Worm (Caenorhabditis elegans) whole organism, L3 larva: ENCODE measurements around the gene C33A12.4.

Experiments
- R02D3.7 ChIP-seq: fragments of 150-350 bp; optimal IDR thresholded peaks from 2 replicates; lab custom pipeline; 2014; ENCODE audit warnings: missing biosample characterization, missing genetic modification characterization
- ZK546.5 ChIP-seq: sonication (generic microtip); optimal IDR thresholded peaks from 2 replicates; lab custom pipeline; 2017; ENCODE audit warnings: missing biosample characterization, missing genetic modification characterization
- aly-2 ChIP-seq: fragments of 150-350 bp; optimal IDR thresholded peaks from 2 replicates; lab custom pipeline; 2014; ENCODE audit warnings: missing biosample characterization, missing genetic modification characterization
- ama-1 ChIP-seq: fragments of 150-350 bp; optimal IDR thresholded peaks from 2 replicates; lab custom pipeline; 2018
- ceh-28 ChIP-seq: fragments of 150-350 bp; optimal IDR thresholded peaks from 2 replicates; lab custom pipeline; 2014; ENCODE audit warnings: missing biosample characterization, missing genetic modification reagents, missing genetic modification characterization
- ceh-82 ChIP-seq: fragments of 150-350 bp; optimal IDR thresholded peaks from 2 replicates; lab custom pipeline; 2014; ENCODE audit warnings: missing biosample characterization, missing genetic modification characterization
- ceh-9 ChIP-seq: sonication (generic microtip); optimal IDR thresholded peaks from 2 replicates; lab custom pipeline; 2018; ENCODE audit warnings: missing biosample characterization, missing genetic modification characterization
- daf-12 ChIP-seq: fragments of 150-350 bp; optimal IDR thresholded peaks from 2 replicates; lab custom pipeline; 2014; ENCODE audit warnings: missing biosample characterization, missing genetic modification reagents, missing genetic modification characterization
- egl-27 ChIP-seq: sonication (generic microtip); optimal IDR thresholded peaks from 4 replicates; lab custom pipeline; 2017; ENCODE audit warnings: missing biosample characterization, missing genetic modification reagents, missing genetic modification characterization
- egl-5 ChIP-seq: fragments of 150-350 bp; optimal IDR thresholded peaks from 2 replicates; lab custom pipeline; 2017; ENCODE audit warnings: missing biosample characterization, missing genetic modification reagents, missing genetic modification characterization, inconsistent platforms
- elt-1 ChIP-seq: fragments of 150-350 bp; optimal IDR thresholded peaks from 2 replicates; lab custom pipeline; 2014; ENCODE audit warnings: missing biosample characterization, missing genetic modification characterization
- elt-2 ChIP-seq: sonication (generic microtip); optimal IDR thresholded peaks from 2 replicates; lab custom pipeline; 2016; ENCODE audit warnings: missing genetic modification reagents, mild to moderate bottlenecking, missing genetic modification characterization, missing compliant biosample characterization
- elt-3 ChIP-seq, 3 experiments: fragments of 150-350 bp in 1 of 3; sonication (generic microtip) in 2 of 3; optimal IDR thresholded peaks; 2 replicates in 2 of 3; 4 replicates in 1 of 3; lab custom pipeline; 2014 to 2017; ENCODE audit warnings: missing biosample characterization in 3 of 3, missing genetic modification characterization in 3 of 3
- eor-1 ChIP-seq, 2 experiments: fragments of 150-350 bp; optimal IDR thresholded peaks; 2 replicates each; lab custom pipeline; 2014 to 2018; ENCODE audit warnings: missing biosample characterization in 2 of 2, missing genetic modification characterization in 2 of 2
- fkh-10 ChIP-seq: sonication (generic microtip); optimal IDR thresholded peaks from 2 replicates; lab custom pipeline; 2017; ENCODE audit warnings: missing biosample characterization, missing genetic modification reagents, missing genetic modification characterization
- fkh-2 ChIP-seq: fragments of 150-350 bp; optimal IDR thresholded peaks from 2 replicates; lab custom pipeline; 2014; ENCODE audit warnings: missing biosample characterization, missing genetic modification reagents, missing genetic modification characterization
- fos-1 ChIP-seq: fragments of 150-350 bp; optimal IDR thresholded peaks from 2 replicates; lab custom pipeline; 2014; ENCODE audit warnings: missing biosample characterization, missing genetic modification characterization
- hmg-11 ChIP-seq: sonication (generic microtip); optimal IDR thresholded peaks from 2 replicates; lab custom pipeline; 2016; ENCODE audit warnings: missing genetic modification characterization, missing compliant biosample characterization
- jun-1 ChIP-seq: fragments of 150-350 bp; optimal IDR thresholded peaks from 2 replicates; lab custom pipeline; 2014; ENCODE audit warnings: missing biosample characterization, missing genetic modification reagents, missing genetic modification characterization
- lin-15B ChIP-seq: fragments of 150-350 bp; optimal IDR thresholded peaks from 2 replicates; lab custom pipeline; 2014; ENCODE audit warnings: missing biosample characterization, missing genetic modification characterization
- lin-39 ChIP-seq: fragments of 150-350 bp; optimal IDR thresholded peaks from 2 replicates; lab custom pipeline; 2018; ENCODE audit warnings: missing biosample characterization, missing genetic modification reagents, missing genetic modification characterization
- lsy-12 ChIP-seq: sonication (generic microtip); optimal IDR thresholded peaks from 2 replicates; lab custom pipeline; 2016; ENCODE audit warnings: mild to moderate bottlenecking, missing genetic modification characterization, missing compliant biosample characterization
- mdl-1 ChIP-seq: fragments of 150-350 bp; optimal IDR thresholded peaks from 2 replicates; lab custom pipeline; 2014; ENCODE audit warnings: missing biosample characterization, missing genetic modification characterization
- mml-1 ChIP-seq: fragments of 150-350 bp; sonication (generic microtip); optimal IDR thresholded peaks from 3 replicates; lab custom pipeline; 2014; ENCODE audit warnings: missing biosample characterization, missing genetic modification characterization
- nfya-1 ChIP-seq: sonication (generic microtip); optimal IDR thresholded peaks from 2 replicates; lab custom pipeline; 2017; ENCODE audit warnings: missing genetic modification characterization, mild to moderate bottlenecking, missing compliant biosample characterization, antibody characterized with exemption, moderate library complexity; ENCODE audit not compliant: insufficient read depth
- nhr-11 ChIP-seq: fragments of 150-350 bp; optimal IDR thresholded peaks from 2 replicates; lab custom pipeline; 2014; ENCODE audit warnings: missing biosample characterization, missing genetic modification characterization
- nhr-12 ChIP-seq: fragments of 150-350 bp; optimal IDR thresholded peaks from 2 replicates; lab custom pipeline; 2014; ENCODE audit warnings: missing biosample characterization, missing genetic modification characterization
- nhr-23 ChIP-seq: fragments of 150-350 bp; optimal IDR thresholded peaks from 2 replicates; lab custom pipeline; 2014; ENCODE audit warnings: missing biosample characterization, missing genetic modification reagents, missing genetic modification characterization
- nhr-237 ChIP-seq: fragments of 150-350 bp; optimal IDR thresholded peaks from 2 replicates; lab custom pipeline; 2014; ENCODE audit warnings: missing biosample characterization, missing genetic modification characterization
- nhr-25 ChIP-seq: sonication (generic microtip); optimal IDR thresholded peaks from 2 replicates; lab custom pipeline; 2017; ENCODE audit warnings: missing biosample characterization, missing genetic modification characterization
- nhr-43 ChIP-seq: sonication (generic microtip); optimal IDR thresholded peaks from 2 replicates; lab custom pipeline; 2016; ENCODE audit warnings: mild to moderate bottlenecking, missing genetic modification characterization, missing compliant biosample characterization; ENCODE audit not compliant: poor library complexity, severe bottlenecking
- nhr-67 ChIP-seq: fragments of 150-350 bp; optimal IDR thresholded peaks from 2 replicates; lab custom pipeline; 2014; ENCODE audit warnings: missing biosample characterization, missing genetic modification characterization
- nhr-76 ChIP-seq: fragments of 150-350 bp; sonication (generic microtip); optimal IDR thresholded peaks from 5 replicates; lab custom pipeline; 2014; ENCODE audit warnings: missing biosample characterization, missing genetic modification characterization
- pha-4 ChIP-seq: fragments of 150-350 bp; optimal IDR thresholded peaks from 2 replicates; lab custom pipeline; 2014; ENCODE audit warnings: missing biosample characterization, missing genetic modification reagents, missing genetic modification characterization
- pqm-1 ChIP-seq: fragments of 150-350 bp; optimal IDR thresholded peaks from 2 replicates; lab custom pipeline; 2017; ENCODE audit warnings: missing biosample characterization, missing genetic modification characterization, inconsistent platforms
- sea-2 ChIP-seq: fragments of 150-350 bp; sonication (generic microtip); optimal IDR thresholded peaks from 4 replicates; lab custom pipeline; 2014; ENCODE audit warnings: missing biosample characterization, missing genetic modification reagents, missing genetic modification characterization
- skn-1 ChIP-seq: fragments of 150-350 bp; optimal IDR thresholded peaks from 2 replicates; lab custom pipeline; 2014; ENCODE audit warnings: missing biosample characterization, missing genetic modification characterization
- snpc-4 ChIP-seq: fragments of 150-350 bp; optimal IDR thresholded peaks from 2 replicates; lab custom pipeline; 2014; ENCODE audit warnings: missing biosample characterization, missing genetic modification characterization
- tbx-2 ChIP-seq: sonication (generic microtip); optimal IDR thresholded peaks from 2 replicates; lab custom pipeline; 2016; ENCODE audit warnings: mild to moderate bottlenecking, missing genetic modification characterization, missing compliant biosample characterization
- unc-62 ChIP-seq: fragments of 150-350 bp; sonication (generic microtip); optimal IDR thresholded peaks from 4 replicates; lab custom pipeline; 2014; ENCODE audit warnings: missing biosample characterization, missing genetic modification reagents, missing genetic modification characterization
- ztf-11 ChIP-seq: fragments of 150-350 bp; optimal IDR thresholded peaks from 2 replicates; lab custom pipeline; 2014; ENCODE audit warnings: missing biosample characterization, missing genetic modification characterization

C33A12.4 gene

ce11 chrIV:9525682-9526416, 15.5 kb upstream of the C33A12.4 start, which contains the start of gene elo-1 (continued):
- TF ChIP-seq sea-2 (GFP tag; lab: Kevin White, UChicago) (no peak), nfya-1 (tag; lab: Kevin White, UChicago) (peak; percentile 29), ama-1 (lab: Kevin White, UChicago) (no peak), nhr-43 (tag; lab: Kevin White, UChicago) (no peak), ceh-28 (no peak), eor-1 (tag; optimal IDR thresholded peaks at IDR 0.05; lab: Kevin White, UChicago) (no peak), nhr-23 (tag; lab: Kevin White, UChicago) (no peak), R02D3.7 (tag; lab: Kevin White, UChicago) (no peak), elt-1 (tag; lab: Kevin White, UChicago) (no peak), elt-2 (tag; lab: Kevin White, UChicago) (peak; percentile 95), lin-15B (no peak), fkh-2 (no peak), skn-1 (tag; lab: Kevin White, UChicago) (no peak)

- peak; percentile 12 for TF ChIP-seq nhr-23 (tag; lab: Kevin White, UChicago)
- no peak for TF ChIP-seq unc-62 (GFP tag; lab: Kevin White, UChicago)
- TF ChIP-seq lin-15B, result peak; percentile 59
- no peak for TF ChIP-seq ceh-82 (tag; lab: Kevin White, UChicago)
- TF ChIP-seq nfya-1 (tag; lab: Kevin White, UChicago), result peak; percentile 55
- peak; percentile 32 for TF ChIP-seq hmg-11 (tag; lab: Kevin White, UChicago)
- TF ChIP-seq egl-5 (tag; lab: Kevin White, UChicago), result peak; percentile 23
- no peak for TF ChIP-seq nhr-11
- TF ChIP-seq snpc-4, result peak; percentile 7
- no peak for TF ChIP-seq ceh-28
- TF ChIP-seq fos-1 (tag; lab: Kevin White, UChicago), result no peak
- no peak for TF ChIP-seq tbx-2 (tag; lab: Kevin White, UChicago)
- TF ChIP-seq elt-1 (tag; lab: Kevin White, UChicago), result no peak
- TF ChIP-seq jun-1, result no peak
- no peak for TF ChIP-seq elt-3 (tag; optimal IDR thresholded peaks at IDR 0.05; lab: Kevin White, UChicago)
- no peak for TF ChIP-seq mml-1 (tag; lab: Kevin White, UChicago)
- no peak for TF ChIP-seq lin-39 (tag; lab: Kevin White, UChicago)
- TF ChIP-seq egl-27 (tag; lab: Kevin White, UChicago), result no peak
- peak; percentile 64 for TF ChIP-seq pha-4 (tag; lab: Kevin White, UChicago)
- no peak for TF ChIP-seq nhr-67 (tag; lab: Kevin White, UChicago)
- no peak for TF ChIP-seq nhr-76 (tag; lab: Kevin White, UChicago)
- TF ChIP-seq lsy-12 (tag; lab: Kevin White, UChicago), result no peak
Measured at ce11 chrIV:9524849-9525460, 14.6 kb upstream of the C33A12.4 start, which contains the start of gene ndua-5. TSS of gene ndua-5 (minus strand) at chrIV:9524899.

- no peak for TF ChIP-seq fkh-10 (GFP tag; lab: Kevin White, UChicago)
Measured at ce11 chrIV:9523139-9523538, 12.8 kb upstream of the C33A12.4 start.

DNA sequence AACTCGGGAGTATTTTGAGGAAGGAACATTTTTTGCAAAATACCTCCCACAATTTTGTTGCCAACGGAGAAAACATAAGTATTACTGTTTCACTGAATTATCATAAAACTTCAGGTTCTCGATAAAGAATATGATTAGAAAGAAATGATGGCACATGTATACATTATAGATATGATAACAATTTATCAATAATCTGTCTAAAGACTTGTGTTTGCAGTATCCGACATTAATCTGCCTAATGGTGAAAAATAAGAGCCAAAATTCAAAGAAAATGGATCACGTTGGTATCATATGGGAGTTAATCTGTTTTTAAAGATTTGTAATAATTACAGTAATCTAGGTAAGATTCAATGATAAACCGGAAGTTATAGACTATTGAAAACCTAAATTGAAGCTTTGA, 10.3 kb upstream of the C33A12.4 start:
- peak; percentile 5 for TF ChIP-seq nhr-11
- no peak for TF ChIP-seq mdl-1 (tag; lab: Kevin White, UChicago)

DNA sequence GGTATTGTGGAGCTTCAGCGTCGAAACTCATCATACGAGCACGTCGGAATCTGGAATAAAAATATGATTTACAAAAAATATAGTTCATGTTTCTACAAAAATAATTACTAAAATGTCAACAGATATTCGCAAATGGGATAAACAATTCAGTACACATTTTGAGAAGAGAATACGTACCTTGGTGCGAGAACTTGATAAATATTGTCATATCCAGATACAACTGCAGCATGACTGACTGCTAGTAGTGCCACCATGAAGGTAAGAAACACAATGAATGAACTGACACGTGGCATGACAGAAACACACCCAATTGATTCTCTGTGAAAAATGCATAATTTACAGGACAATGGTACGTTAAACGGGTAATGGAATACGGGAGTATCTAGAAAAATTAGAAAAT, 8.2 kb upstream of the C33A12.4 start, which contains the start of gene nlp-35:
TSS of gene nlp-35 (minus strand) at position 319 of the 400 bp plus-strand sequence.
- no peak for TF ChIP-seq R02D3.7 (tag; lab: Kevin White, UChicago)
- no peak for TF ChIP-seq mml-1 (tag; lab: Kevin White, UChicago)
- TF ChIP-seq ama-1 (lab: Kevin White, UChicago), result no peak
- TF ChIP-seq nhr-11, result no peak
- TF ChIP-seq nhr-25, result no peak
- no peak for TF ChIP-seq ZK546.5
- TF ChIP-seq nhr-12, result no peak
- no peak for TF ChIP-seq ceh-9 (tag; lab: Kevin White, UChicago)
- TF ChIP-seq eor-1 (tag; optimal IDR thresholded peaks at IDR 0.05; lab: Kevin White, UChicago), result no peak
- no peak for TF ChIP-seq nhr-237 (tag; lab: Kevin White, UChicago)
- no peak for TF ChIP-seq nfya-1 (tag; lab: Kevin White, UChicago)
- no peak for TF ChIP-seq egl-27 (tag; lab: Kevin White, UChicago)
- no peak for TF ChIP-seq aly-2
- TF ChIP-seq egl-5 (tag; lab: Kevin White, UChicago), result no peak
- no peak for TF ChIP-seq unc-62 (GFP tag; lab: Kevin White, UChicago)
- TF ChIP-seq daf-12, result no peak
- TF ChIP-seq pqm-1 (tag; lab: Kevin White, UChicago), result no peak
- no peak for TF ChIP-seq ztf-11 (tag; lab: Kevin White, UChicago)
